Worm (Caenorhabditis elegans) whole organism, late embryonic: ENCODE data around the gene srh-56.

Experiments used
- C38D4.7 ChIP-seq: fragments of 200-800 bp; sonication (Bioruptor generic); optimal IDR thresholded peaks from 2 replicates; lab custom pipeline; 2018; ENCODE audit warnings: mild to moderate bottlenecking, missing genetic modification characterization, moderate library complexity, missing compliant biosample characterization
- F13H6.1 ChIP-seq: sonication (generic microtip); optimal IDR thresholded peaks from 2 replicates; lab custom pipeline; 2016; ENCODE audit warnings: missing genetic modification characterization, missing compliant biosample characterization
- K02D7.2 ChIP-seq: sonication (generic microtip); optimal IDR thresholded peaks from 2 replicates; lab custom pipeline; 2017; ENCODE audit warnings: mild to moderate bottlenecking, missing genetic modification characterization, missing compliant biosample characterization
- K09A11.1 ChIP-seq: sonication (generic microtip); optimal IDR thresholded peaks from 2 replicates; lab custom pipeline; 2017; ENCODE audit warnings: antibody characterized with exemption, mild to moderate bottlenecking, missing genetic modification characterization, missing compliant biosample characterization; ENCODE audit not compliant: insufficient read depth
- ahr-1 ChIP-seq: sonication (generic microtip); optimal IDR thresholded peaks from 2 replicates; lab custom pipeline; 2016; ENCODE audit warnings: missing genetic modification characterization, missing compliant biosample characterization
- ceh-2 ChIP-seq: sonication (generic microtip); optimal IDR thresholded peaks from 2 replicates; lab custom pipeline; 2016; ENCODE audit warnings: missing genotype, missing genetic modification characterization, missing compliant biosample characterization
- ceh-30 ChIP-seq: fragments of 150-350 bp; optimal IDR thresholded peaks from 2 replicates; lab custom pipeline; 2014; ENCODE audit warnings: missing biosample characterization, missing genetic modification characterization
- ceh-31 ChIP-seq: sonication (generic microtip); optimal IDR thresholded peaks from 2 replicates; lab custom pipeline; 2016; ENCODE audit warnings: missing genetic modification characterization, missing compliant biosample characterization
- ceh-45 ChIP-seq: fragments of 200-800 bp; sonication (Bioruptor generic); IDR thresholded peaks from 2 replicates; pipeline ENCODE4 v1.3.6; 2022; ENCODE audit warnings: missing genetic modification reagents, missing genetic modification characterization, missing compliant biosample characterization
- ceh-9 ChIP-seq: sonication (generic microtip); optimal IDR thresholded peaks from 2 replicates; lab custom pipeline; 2016; ENCODE audit warnings: mild to moderate bottlenecking, missing genetic modification characterization, inconsistent platforms, missing compliant biosample characterization
- dve-1 ChIP-seq: sonication (generic microtip); optimal IDR thresholded peaks from 2 replicates; lab custom pipeline; 2017; ENCODE audit warnings: antibody characterized with exemption, mild to moderate bottlenecking, missing genetic modification characterization, missing compliant biosample characterization
- elt-4 ChIP-seq: sonication (generic microtip); optimal IDR thresholded peaks from 2 replicates; lab custom pipeline; 2016; ENCODE audit warnings: missing genetic modification characterization, missing compliant biosample characterization
- ets-4 ChIP-seq: sonication (generic microtip); optimal IDR thresholded peaks from 2 replicates; lab custom pipeline; 2016; ENCODE audit warnings: missing genetic modification characterization, missing compliant biosample characterization
- fkh-10 ChIP-seq: fragments of 150-350 bp; optimal IDR thresholded peaks from 2 replicates; lab custom pipeline; 2014; ENCODE audit warnings: missing biosample characterization, missing genetic modification reagents, missing genetic modification characterization
- fkh-6 ChIP-seq: sonication (generic microtip); optimal IDR thresholded peaks from 2 replicates; lab custom pipeline; 2016; ENCODE audit warnings: missing genetic modification characterization, missing compliant biosample characterization
- gmeb-2 ChIP-seq: sonication (generic microtip); optimal IDR thresholded peaks from 2 replicates; lab custom pipeline; 2016; ENCODE audit warnings: missing genetic modification characterization, inconsistent platforms, missing compliant biosample characterization
- hlh-13 ChIP-seq: fragments of 200-800 bp; sonication (Bioruptor generic); optimal IDR thresholded peaks from 2 replicates; lab custom pipeline; 2018; ENCODE audit warnings: mild to moderate bottlenecking, missing genetic modification characterization, missing compliant biosample characterization
- hlh-30 ChIP-seq: sonication (generic microtip); optimal IDR thresholded peaks from 2 replicates; lab custom pipeline; 2017; ENCODE audit warnings: antibody characterized with exemption, missing genetic modification characterization, missing compliant biosample characterization; ENCODE audit not compliant: insufficient read depth
- hlh-6 ChIP-seq: sonication (generic microtip); optimal IDR thresholded peaks from 2 replicates; lab custom pipeline; 2016; ENCODE audit warnings: missing genotype, missing genetic modification characterization, missing compliant biosample characterization
- lim-6 ChIP-seq: sonication (generic microtip); optimal IDR thresholded peaks from 2 replicates; lab custom pipeline; 2016; ENCODE audit warnings: missing genetic modification characterization, missing compliant biosample characterization
- lin-11 ChIP-seq: fragments of 200-800 bp; sonication (Bioruptor generic); optimal IDR thresholded peaks from 2 replicates; lab custom pipeline; 2018; ENCODE audit warnings: mild to moderate bottlenecking, missing genetic modification characterization, missing compliant biosample characterization
- nfya-1 ChIP-seq: sonication (generic microtip); optimal IDR thresholded peaks from 2 replicates; lab custom pipeline; 2017; ENCODE audit warnings: missing genetic modification characterization, mild to moderate bottlenecking, missing compliant biosample characterization, antibody characterized with exemption, moderate library complexity
- nhr-11 ChIP-seq: fragments of 150-350 bp; optimal IDR thresholded peaks from 2 replicates; lab custom pipeline; 2014; ENCODE audit warnings: missing biosample characterization, missing genetic modification characterization
- odd-2 ChIP-seq: sonication (generic microtip); optimal IDR thresholded peaks from 2 replicates; lab custom pipeline; 2017; ENCODE audit warnings: antibody characterized with exemption, mild to moderate bottlenecking, missing genetic modification characterization, missing compliant biosample characterization
- pha-2 ChIP-seq: sonication (generic microtip); optimal IDR thresholded peaks from 2 replicates; lab custom pipeline; 2017; ENCODE audit warnings: mild to moderate bottlenecking, missing genetic modification characterization, missing compliant biosample characterization
- pha-4 ChIP-seq: fragments of 150-350 bp; optimal IDR thresholded peaks from 2 replicates; lab custom pipeline; 2018; ENCODE audit warnings: missing biosample characterization, missing genetic modification reagents, missing genetic modification characterization
- pqm-1 ChIP-seq: sonication (generic microtip); optimal IDR thresholded peaks from 2 replicates; lab custom pipeline; 2016; ENCODE audit warnings: missing genetic modification characterization, missing compliant biosample characterization
- rnt-1 ChIP-seq: sonication (generic microtip); optimal IDR thresholded peaks from 2 replicates; lab custom pipeline; 2016; ENCODE audit warnings: missing genetic modification characterization, missing compliant biosample characterization
- sdc-2 ChIP-seq: sonication (generic microtip); optimal IDR thresholded peaks from 2 replicates; lab custom pipeline; 2016; ENCODE audit warnings: missing genotype, missing genetic modification characterization, missing compliant biosample characterization
- sox-2 ChIP-seq: fragments of 200-800 bp; sonication (Bioruptor generic); IDR thresholded peaks from 2 replicates; pipeline ENCODE4 v1.3.6; 2022; ENCODE audit warnings: missing genetic modification reagents, missing genetic modification characterization, missing compliant biosample characterization
- ttx-3 ChIP-seq: sonication (generic microtip); optimal IDR thresholded peaks from 2 replicates; lab custom pipeline; 2016; ENCODE audit warnings: missing genetic modification reagents, missing genetic modification characterization, missing compliant biosample characterization
- unc-42 ChIP-seq: sonication (generic microtip); optimal IDR thresholded peaks from 2 replicates; lab custom pipeline; 2016; ENCODE audit warnings: missing genotype, missing genetic modification characterization, missing compliant biosample characterization
- unc-55 ChIP-seq: sonication (generic microtip); optimal IDR thresholded peaks from 2 replicates; lab custom pipeline; 2017; ENCODE audit warnings: missing biosample characterization, missing genetic modification reagents, missing genetic modification characterization
- unc-86 ChIP-seq: sonication (generic microtip); optimal IDR thresholded peaks from 2 replicates; lab custom pipeline; 2016; ENCODE audit warnings: missing genetic modification characterization, missing compliant biosample characterization

The srh-56 gene

ce11 chrV:2780786-2781185, 9.1 kb downstream of the srh-56 start, which contains the start of gene R05D8.11:
R05D8.11 (minus strand) TSS chrV:2780886.
- no peak for TF ChIP-seq pqm-1 (tag; lab: Kevin White, UChicago)
- TF ChIP-seq ttx-3 = no peak
- no peak for TF ChIP-seq lim-6
- no peak for TF ChIP-seq sox-2 (GFP tag; lab: Robert Waterston, UW)
- no peak for TF ChIP-seq fkh-6 (tag; lab: Kevin White, UChicago)
- no peak for TF ChIP-seq nhr-11 (tag; lab: Kevin White, UChicago)
- no peak for TF ChIP-seq ceh-45 (GFP tag; lab: Robert Waterston, UW)
- no peak for TF ChIP-seq unc-55
- no peak for TF ChIP-seq sdc-2 (tag; lab: Kevin White, UChicago)
- TF ChIP-seq rnt-1 = no peak
- TF ChIP-seq ceh-2 = no peak
- TF ChIP-seq unc-86 (tag; lab: Kevin White, UChicago) = no peak
- TF ChIP-seq ahr-1 = no peak
- TF ChIP-seq unc-42 = no peak
- TF ChIP-seq fkh-10 (GFP tag; lab: Kevin White, UChicago) = no peak
- TF ChIP-seq ceh-30 (tag; lab: Kevin White, UChicago) = no peak

DNA sequence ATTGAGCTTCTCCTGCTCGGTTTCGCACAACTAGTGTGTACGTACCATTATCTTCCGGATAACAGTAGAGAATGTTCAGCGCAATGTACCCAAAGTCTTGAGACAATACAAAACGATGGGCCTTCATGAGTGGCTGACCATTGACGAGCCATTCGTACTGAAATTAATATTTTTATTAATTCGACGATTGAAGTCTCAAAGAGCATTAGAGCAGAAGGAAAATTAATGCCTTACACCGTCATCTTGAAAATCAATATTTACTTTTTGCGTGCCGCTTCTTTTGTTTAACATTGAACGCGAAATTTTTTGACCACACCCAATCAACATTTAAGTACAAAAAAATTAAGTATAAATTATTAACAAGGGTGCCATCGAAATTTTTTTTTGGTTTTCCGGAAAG, 21.3 kb downstream of the srh-56 start:
- no peak for TF ChIP-seq K02D7.2
- TF ChIP-seq K09A11.1 (tag; lab: Kevin White, UChicago) = no peak
- TF ChIP-seq pha-2 = no peak
- TF ChIP-seq ceh-9 (tag; lab: Kevin White, UChicago) = no peak
- TF ChIP-seq nfya-1 = no peak
- TF ChIP-seq lin-11 = no peak
- no peak for TF ChIP-seq hlh-13 (GFP tag; lab: Kevin White, UChicago)
- no peak for TF ChIP-seq F13H6.1 (tag; lab: Kevin White, UChicago)
- TF ChIP-seq gmeb-2 (tag; lab: Kevin White, UChicago) = no peak
- no peak for TF ChIP-seq ets-4 (tag; lab: Kevin White, UChicago)
- no peak for TF ChIP-seq dve-1 (tag; lab: Kevin White, UChicago)
- no peak for TF ChIP-seq elt-4
- no peak for TF ChIP-seq hlh-30 (tag; lab: Kevin White, UChicago)
- TF ChIP-seq, all 69 proteins: peak for 0

DNA sequence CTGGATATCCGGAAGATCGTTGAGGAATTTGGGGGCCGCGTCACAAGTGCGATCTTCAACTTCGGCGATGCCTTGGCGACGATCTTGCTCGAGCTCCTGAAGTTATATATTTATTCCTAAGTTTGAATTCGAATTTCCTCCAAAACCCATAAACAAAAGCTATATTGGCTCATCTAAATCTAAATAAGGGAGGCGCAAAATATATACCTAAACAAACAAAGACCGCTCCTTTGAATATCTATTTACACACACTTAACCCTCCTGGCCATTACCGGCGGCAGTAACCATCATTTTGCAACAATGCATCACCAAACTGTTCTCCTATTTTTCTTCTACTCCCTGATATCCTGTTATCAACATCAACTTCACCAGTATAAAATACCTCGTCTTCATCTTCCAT, 24.3 kb downstream of the srh-56 start, which contains the start of gene F54E2.2:
Gene F54E2.2 (plus strand): TSS at position 301 of the 400 bp plus-strand sequence.
- TF ChIP-seq F13H6.1 (tag; lab: Kevin White, UChicago) = no peak
- TF ChIP-seq sox-2 (GFP tag; lab: Robert Waterston, UW) = no peak
- TF ChIP-seq ceh-31 (tag; lab: Kevin White, UChicago) = no peak
- no peak for TF ChIP-seq ceh-45 (GFP tag; lab: Robert Waterston, UW)

DNA sequence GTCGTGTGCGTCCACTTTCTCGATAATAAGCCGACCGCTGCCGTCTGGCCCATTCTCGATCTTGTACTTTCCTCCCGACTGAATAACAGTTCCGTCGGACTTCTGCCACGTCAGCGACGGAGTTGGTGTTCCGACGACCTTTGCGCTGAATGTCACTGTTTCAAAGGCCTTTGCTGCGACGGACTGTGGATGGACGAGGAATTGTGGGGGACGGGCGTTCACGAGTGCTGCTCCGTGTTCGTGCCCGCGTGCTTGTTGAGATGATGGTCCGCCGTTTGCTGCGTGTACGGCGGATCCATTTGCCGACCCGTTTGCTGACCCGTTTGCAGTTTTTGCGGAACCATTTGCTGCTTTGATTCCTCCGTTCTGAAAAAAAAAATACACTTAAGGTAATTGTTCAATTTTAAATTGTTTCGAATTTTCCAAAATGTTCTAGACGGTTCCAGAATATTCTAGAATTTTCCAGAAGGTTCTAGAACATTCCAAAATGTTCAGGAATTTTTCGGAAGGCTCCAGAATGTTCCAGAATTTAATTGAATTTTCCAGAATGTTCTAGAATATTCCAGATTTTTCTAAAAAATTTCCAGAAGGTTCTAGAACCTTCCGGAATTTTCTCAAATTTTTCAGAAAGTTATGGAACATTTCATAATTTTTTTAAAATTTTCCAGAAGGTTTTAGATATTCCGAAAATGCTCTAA, 27.7 kb downstream of the srh-56 start:
- no peak for TF ChIP-seq fkh-10 (GFP tag; lab: Kevin White, UChicago)

- TF ChIP-seq C38D4.7 (no peak), hlh-6 (tag; lab: Kevin White, UChicago) (peak; percentile 7)
Observed at ce11 chrV:2800676-2801075, 29.0 kb downstream of the srh-56 start.

- no peak for TF ChIP-seq odd-2 (tag; lab: Kevin White, UChicago)
- TF ChIP-seq pha-4 = no peak
- TF ChIP-seq, all 69 proteins: peak for 0
Observed at ce11 chrV:2801955-2802354, 30.3 kb downstream of the srh-56 start.
